Fruit fly (Drosophila melanogaster): ENCODE results near the gene CG18404.
A peak's percentile ranks its signal among the peaks of the same experiment; 100 is the strongest.

CG18404 gene

DNA sequence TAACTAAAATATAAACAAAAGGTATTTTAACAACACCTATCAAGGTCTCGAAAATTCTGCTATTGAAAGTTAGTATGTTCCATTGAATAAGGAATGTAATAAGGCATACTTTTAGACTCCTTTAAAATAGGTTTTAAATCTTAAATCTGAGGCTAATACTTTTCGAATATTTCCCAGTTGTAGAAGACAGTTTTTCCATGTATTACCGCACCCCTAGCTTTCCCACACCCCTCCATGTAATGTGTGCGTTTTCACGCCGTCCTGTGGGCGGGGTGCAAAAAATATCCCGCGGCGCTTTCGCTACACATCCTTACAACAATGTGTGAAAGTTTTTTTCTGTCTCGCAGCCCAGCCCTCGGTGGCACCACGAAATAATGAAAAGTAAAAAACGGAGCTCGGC, 28.4 kb upstream of the CG18404 start (continued):
- peak; percentile 17 for TF ChIP-seq sens (GFP tag)
- TF ChIP-seq CG2712 (tag; optimal IDR thresholded peaks at IDR 0.05), result peak; percentile 12
- no peak for TF ChIP-seq CG4854 (GFP tag; optimal IDR thresholded peaks at IDR 0.05)
- no peak for TF ChIP-seq jumu (GFP tag; optimal IDR thresholded peaks at IDR 0.05)
- TF ChIP-seq CG18262 (tag; optimal IDR thresholded peaks at IDR 0.05), result peak; percentile 18
- peak; percentile 11 for TF ChIP-seq grau (tag; optimal IDR thresholded peaks at IDR 0.05)
- TF ChIP-seq CG11560 (tag; IDR thresholded peaks at IDR 0.05), result no peak
- TF ChIP-seq HLH54F (GFP tag; optimal IDR thresholded peaks at IDR 0.05), result no peak
- TF ChIP-seq Ets65A (GFP tag), result no peak
- TF ChIP-seq unpg (GFP tag; optimal IDR thresholded peaks at IDR 0.05), result no peak
- no peak for TF ChIP-seq stc (GFP tag; IDR thresholded peaks at IDR 0.05)
- TF ChIP-seq CG30403 (GFP tag; optimal IDR thresholded peaks at IDR 0.05), result no peak
- TF ChIP-seq nau (GFP tag; optimal IDR thresholded peaks at IDR 0.05), result no peak
- TF ChIP-seq CG11456 (GFP tag; IDR thresholded peaks at IDR 0.05), result no peak
- TF ChIP-seq crc (GFP tag; optimal IDR thresholded peaks at IDR 0.05), result no peak
- TF ChIP-seq CG2120 (GFP tag; optimal IDR thresholded peaks at IDR 0.05), result peak; percentile 23
- no peak for TF ChIP-seq aop (GFP tag; IDR thresholded peaks at IDR 0.05)
- TF ChIP-seq danr (GFP tag; IDR thresholded peaks at IDR 0.05), result no peak
- TF ChIP-seq CG6254 (GFP tag; optimal IDR thresholded peaks at IDR 0.05), result no peak
- no peak for TF ChIP-seq lilli (GFP tag; optimal IDR thresholded peaks at IDR 0.05)
- TF ChIP-seq YL-1 (GFP tag; optimal IDR thresholded peaks at IDR 0.05), result no peak
- no peak for TF ChIP-seq Fer2 (tag; optimal IDR thresholded peaks at IDR 0.05)
- TF ChIP-seq CG3726 (GFP tag; IDR thresholded peaks at IDR 0.05), result no peak
- no peak for TF ChIP-seq TFAM (GFP tag; optimal IDR thresholded peaks at IDR 0.05)
- no peak for TF ChIP-seq CG11695 (GFP tag; IDR thresholded peaks at IDR 0.05)
- TF ChIP-seq CG12219 (GFP tag; optimal IDR thresholded peaks at IDR 0.05), result no peak
- TF ChIP-seq pho (GFP tag; optimal IDR thresholded peaks at IDR 0.05), result no peak
- TF ChIP-seq NC2β (GFP tag; optimal IDR thresholded peaks at IDR 0.05), result no peak
- no peak for TF ChIP-seq CG31365 (tag; optimal IDR thresholded peaks at IDR 0.05)
- TF ChIP-seq CG6689 (GFP tag; IDR thresholded peaks at IDR 0.05), result no peak
- no peak for TF ChIP-seq CG5180 (GFP tag; optimal IDR thresholded peaks at IDR 0.05)
- TF ChIP-seq CG10321 (GFP tag; IDR thresholded peaks at IDR 0.05), result no peak
- TF ChIP-seq dmrt99B (tag; optimal IDR thresholded peaks at IDR 0.05), result peak; percentile 17
- TF ChIP-seq CG8478 (optimal IDR thresholded peaks at IDR 0.05), result no peak
- no peak for TF ChIP-seq CG17328 (GFP tag; IDR thresholded peaks at IDR 0.05)
- TF ChIP-seq CG10979 (tag; optimal IDR thresholded peaks at IDR 0.05), result peak; percentile 15
- no peak for TF ChIP-seq ac (GFP tag; optimal IDR thresholded peaks at IDR 0.05)
- TF ChIP-seq kni (GFP tag; optimal IDR thresholded peaks at IDR 0.05), result no peak
- TF ChIP-seq ems (GFP tag; optimal IDR thresholded peaks at IDR 0.05), result no peak
- TF ChIP-seq Rfx (GFP tag; IDR thresholded peaks at IDR 0.05), result no peak
- TF ChIP-seq CG17829 (tag; optimal IDR thresholded peaks at IDR 0.05), result no peak
- TF ChIP-seq sqz (GFP tag; optimal IDR thresholded peaks at IDR 0.05), result peak; percentile 14
- peak; percentile 25; the same call in 1 of the 2 replicates for TF ChIP-seq Ptx1 (GFP tag; IDR thresholded peaks at IDR 0.05)
- TF ChIP-seq CG12104 (GFP tag; optimal IDR thresholded peaks at IDR 0.05), result no peak
- TF ChIP-seq scrt (GFP tag; optimal IDR thresholded peaks at IDR 0.05), result no peak
- TF ChIP-seq B-H1 (GFP tag; IDR thresholded peaks at IDR 0.05), result no peak
- peak; percentile 8 for TF ChIP-seq Fer1 (GFP tag; optimal IDR thresholded peaks at IDR 0.05)
- TF ChIP-seq sna (GFP tag; IDR thresholded peaks at IDR 0.05; ENCODE audit: partially characterized antibody), result no peak
- TF ChIP-seq CG7556 (GFP tag; optimal IDR thresholded peaks at IDR 0.05), result peak; percentile 36
- TF ChIP-seq BtbVII (GFP tag; optimal IDR thresholded peaks at IDR 0.05), result no peak
- TF ChIP-seq Sin3A (optimal IDR thresholded peaks at IDR 0.05), result no peak
- TF ChIP-seq CG8281 (tag; optimal IDR thresholded peaks at IDR 0.05), result no peak
- no peak for TF ChIP-seq cg (GFP tag; optimal IDR thresholded peaks at IDR 0.05)
- no peak for TF ChIP-seq Lim3 (GFP tag; IDR thresholded peaks at IDR 0.05)

All from whole organism, embryonic.